Fruit fly (Drosophila melanogaster): Measurements from ENCODE around the gene pira.

Gene pira

DNA sequence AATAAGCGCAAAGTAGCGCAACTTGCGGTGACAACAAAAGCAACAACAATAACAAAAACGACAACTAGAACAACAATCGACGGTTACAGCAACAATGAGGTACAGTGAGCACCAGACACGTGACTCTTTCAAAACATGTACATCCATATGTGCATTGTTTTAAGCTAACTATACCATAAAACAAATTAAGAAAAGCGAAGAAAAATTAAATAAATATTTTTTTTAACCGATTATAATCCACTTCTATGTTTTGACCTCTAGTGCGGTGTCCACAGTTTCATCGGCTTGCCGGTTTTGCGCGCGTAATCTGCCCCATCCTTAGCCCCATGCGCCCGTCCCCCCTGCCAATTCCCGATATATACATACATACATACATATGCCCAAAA, 9.1 kb downstream of the pira start (continued):
- TF ChIP-seq trem (tag; optimal IDR thresholded peaks at IDR 0.05): peak; percentile 38
- TF ChIP-seq jigr1 (GFP tag; IDR thresholded peaks at IDR 0.05): peak; percentile 87; the same call in 2 of the 3 replicates
- TF ChIP-seq zfh2 (GFP tag; optimal IDR thresholded peaks at IDR 0.05): peak; percentile 95
- no peak for TF ChIP-seq Sry-β (GFP tag; optimal IDR thresholded peaks at IDR 0.05)
- TF ChIP-seq PHDP (tag; optimal IDR thresholded peaks at IDR 0.05): peak; percentile 92
- TF ChIP-seq TFAM (GFP tag; optimal IDR thresholded peaks at IDR 0.05): peak; percentile 26
- no peak for TF ChIP-seq crol (GFP tag; IDR thresholded peaks at IDR 0.05)
- no peak for TF ChIP-seq ERR (GFP tag; optimal IDR thresholded peaks at IDR 0.05)
- TF ChIP-seq Hand (GFP tag; optimal IDR thresholded peaks at IDR 0.05): peak; percentile 90
- peak; percentile 61 for TF ChIP-seq CG8089 (GFP tag; optimal IDR thresholded peaks at IDR 0.05)
- no peak for TF ChIP-seq CG15479 (GFP tag; optimal IDR thresholded peaks at IDR 0.05)
- peak; percentile 77 for TF ChIP-seq zen (tag; optimal IDR thresholded peaks at IDR 0.05)
- TF ChIP-seq ham (GFP tag; IDR thresholded peaks at IDR 0.05): peak; percentile 86
- TF ChIP-seq CG10366 (GFP tag; IDR thresholded peaks at IDR 0.05): peak; percentile 97
- peak; percentile 83 for TF ChIP-seq CG1024 (GFP tag; IDR thresholded peaks at IDR 0.05)
- TF ChIP-seq ci (GFP tag; IDR thresholded peaks at IDR 0.05): peak; percentile 96
- TF ChIP-seq Hr51 (GFP tag; optimal IDR thresholded peaks at IDR 0.05): peak; percentile 71 to 89
- peak; percentile 90 for TF ChIP-seq dimm (GFP tag; IDR thresholded peaks at IDR 0.05)
- no peak for TF ChIP-seq CG7271 (tag; optimal IDR thresholded peaks at IDR 0.05)
- peak; percentile 73 for TF ChIP-seq CG13123 (GFP tag; optimal IDR thresholded peaks at IDR 0.05)
- TF ChIP-seq CG4282 (GFP tag; optimal IDR thresholded peaks at IDR 0.05): peak; percentile 19
- TF ChIP-seq sc (optimal IDR thresholded peaks at IDR 0.05): no peak
- peak; percentile 65 for TF ChIP-seq sc (GFP tag; optimal IDR thresholded peaks at IDR 0.05)
- peak; percentile 57 for TF ChIP-seq CG15696 (tag; optimal IDR thresholded peaks at IDR 0.05)
- peak; percentile 95 for TF ChIP-seq Fer3 (tag; optimal IDR thresholded peaks at IDR 0.05)
- TF ChIP-seq Poxn (GFP tag; IDR thresholded peaks at IDR 0.05): peak; percentile 93
- peak in 1 of 2 experiments; percentile 91 for TF ChIP-seq eve (GFP tag; optimal IDR thresholded peaks at IDR 0.05)
- TF ChIP-seq lbe (GFP tag; optimal IDR thresholded peaks at IDR 0.05): peak; percentile 95
- peak; percentile 75 for TF ChIP-seq CG10274 (GFP tag; optimal IDR thresholded peaks at IDR 0.05)
- peak; percentile 95 for TF ChIP-seq ind (GFP tag; optimal IDR thresholded peaks at IDR 0.05)
- TF ChIP-seq lilli (GFP tag; optimal IDR thresholded peaks at IDR 0.05): peak; percentile 96
- no peak for TF ChIP-seq Hr78 (GFP tag; optimal IDR thresholded peaks at IDR 0.05)
- TF ChIP-seq CG11093 (GFP tag; IDR thresholded peaks at IDR 0.05): peak; percentile 91
- TF ChIP-seq CG32767 (GFP tag; IDR thresholded peaks at IDR 0.05): peak; percentile 94
- TF ChIP-seq her (GFP tag; optimal IDR thresholded peaks at IDR 0.05): peak; percentile 77
- peak; percentile 89 for TF ChIP-seq CG4820 (GFP tag; optimal IDR thresholded peaks at IDR 0.05)
- peak; percentile 87 for TF ChIP-seq bowl (GFP tag; IDR thresholded peaks at IDR 0.05)
- peak; percentile 47 for TF ChIP-seq Ets97D (GFP tag; optimal IDR thresholded peaks at IDR 0.05)
- no peak for TF ChIP-seq lov (optimal IDR thresholded peaks at IDR 0.05)
- TF ChIP-seq lov (GFP tag; IDR thresholded peaks at IDR 0.05): peak; percentile 75; the same call in 2 of the 3 replicates
- TF ChIP-seq ash1 (GFP tag; optimal IDR thresholded peaks at IDR 0.05): no peak
- peak; percentile 75 for TF ChIP-seq pnt (GFP tag; optimal IDR thresholded peaks at IDR 0.05)
- peak; percentile 75 for TF ChIP-seq sens-2 (GFP tag; IDR thresholded peaks at IDR 0.05)
- peak; percentile 15 for TF ChIP-seq CG33557 (GFP tag; optimal IDR thresholded peaks at IDR 0.05)
- TF ChIP-seq CG17359 (tag; optimal IDR thresholded peaks at IDR 0.05): peak; percentile 92
- peak; percentile 25 for TF ChIP-seq CG15073 (GFP tag; optimal IDR thresholded peaks at IDR 0.05)
- TF ChIP-seq cad (GFP tag; optimal IDR thresholded peaks at IDR 0.05): no peak
- TF ChIP-seq dan (GFP tag; IDR thresholded peaks at IDR 0.05): peak; percentile 78
- peak; percentile 92 for TF ChIP-seq Nf-YA (GFP tag; IDR thresholded peaks at IDR 0.05)
- peak; percentile 83 for TF ChIP-seq otp (GFP tag; IDR thresholded peaks at IDR 0.05)
- peak; percentile 45 for TF ChIP-seq kah (GFP tag; optimal IDR thresholded peaks at IDR 0.05)
- TF ChIP-seq HLH3B (GFP tag; IDR thresholded peaks at IDR 0.05): peak; percentile 95

Data from whole organism, embryonic.